Worm (Caenorhabditis elegans): ENCODE results near the gene srd-70.

DNA sequence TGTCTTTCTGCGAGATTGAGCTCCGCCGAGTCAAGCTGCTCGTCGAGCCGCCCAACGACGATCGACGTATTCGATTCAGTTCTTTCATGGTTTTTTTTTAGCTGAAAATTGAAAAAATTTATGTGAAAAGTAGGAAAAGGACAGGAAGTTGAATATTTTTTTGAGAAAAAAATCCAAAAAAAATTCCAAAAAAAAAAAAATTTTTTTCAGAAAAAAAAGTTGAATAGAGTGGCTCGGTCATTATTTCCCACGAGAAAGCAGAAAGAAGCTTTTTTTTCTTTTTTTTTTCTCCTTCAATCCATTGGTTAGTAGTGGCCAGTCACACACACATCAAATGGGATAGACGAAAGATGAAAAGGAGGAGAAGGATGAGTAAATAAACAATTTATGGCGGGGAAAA, 31.4 kb downstream of the srd-70 start, which contains the start of gene dhcr-7:
- TF ChIP-seq fkh-10 (GFP tag; optimal IDR thresholded peaks at IDR 0.05) (no peak), egl-13 (tag; optimal IDR thresholded peaks at IDR 0.05) (no peak), aly-2 (tag; optimal IDR thresholded peaks at IDR 0.05) (no peak), nhr-19 (GFP tag; conservative IDR thresholded peaks at IDR 0.05) (no peak), lin-15B (tag; optimal IDR thresholded peaks at IDR 0.05) (no peak), ets-5 (GFP tag; IDR thresholded peaks at IDR 0.05) (no peak), nhr-20 (tag; optimal IDR thresholded peaks at IDR 0.05) (no peak), unc-62 (GFP tag; optimal IDR thresholded peaks at IDR 0.05) (no peak), unc-130 (tag; optimal IDR thresholded peaks at IDR 0.05) (no peak), irx-1 (tag; optimal IDR thresholded peaks at IDR 0.05) (no peak), skn-1 (tag; optimal IDR thresholded peaks at IDR 0.05) (no peak), unc-30 (tag; optimal IDR thresholded peaks at IDR 0.05) (no peak), vab-15 (tag; optimal IDR thresholded peaks at IDR 0.05) (no peak)
